Fruit fly (Drosophila melanogaster): ENCODE data around the gene CtIP.

Gene CtIP

DNA sequence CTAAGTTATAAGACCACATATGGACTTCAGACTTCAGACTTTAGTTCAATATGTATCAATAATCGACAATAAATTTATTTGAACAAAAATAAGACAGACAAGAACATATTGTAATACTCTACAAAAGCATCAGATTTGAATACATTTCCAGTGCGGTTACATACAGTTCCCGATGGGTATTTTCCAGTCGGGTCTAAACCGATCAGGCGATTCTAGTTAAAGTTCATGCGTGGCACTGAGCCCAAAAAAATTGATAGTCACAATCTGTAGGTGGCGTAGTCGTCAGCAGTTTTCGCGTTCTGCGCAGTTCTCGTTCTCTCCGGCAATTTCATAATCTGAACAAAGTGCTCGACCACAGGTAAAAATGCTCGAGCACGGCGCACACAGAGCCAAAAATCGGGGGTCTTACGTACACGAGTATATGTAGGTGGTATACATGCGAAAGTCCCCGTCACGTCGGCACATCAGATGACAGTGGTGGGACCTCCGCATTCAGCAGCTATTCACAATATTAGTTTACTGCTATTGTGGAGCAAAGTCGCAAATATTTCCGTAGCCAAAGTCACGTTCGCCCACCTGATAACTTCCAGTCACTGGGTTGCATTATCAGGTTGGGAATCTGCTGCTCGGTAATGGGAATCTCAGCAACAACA, 40.7 kb upstream of the CtIP start (continued):
- TF ChIP-seq emc (GFP tag; optimal IDR thresholded peaks at IDR 0.05) (peak; percentile 56), cato (GFP tag; optimal IDR thresholded peaks at IDR 0.05; ENCODE audit: borderline replicate concordance) (no peak), Chrac-16 (GFP tag; optimal IDR thresholded peaks at IDR 0.05) (peak; percentile 37), CG3995 (GFP tag; optimal IDR thresholded peaks at IDR 0.05) (peak; percentile 95), CG16813 (GFP tag; IDR thresholded peaks at IDR 0.05; ENCODE audit: partially characterized antibody) (no peak), lilli (GFP tag; optimal IDR thresholded peaks at IDR 0.05) (peak; percentile 80), CG7987 (GFP tag; optimal IDR thresholded peaks at IDR 0.05) (peak; percentile 44), Six4 (GFP tag; optimal IDR thresholded peaks at IDR 0.05) (no peak), nerfin-1 (tag; optimal IDR thresholded peaks at IDR 0.05) (no peak), CG33213 (GFP tag; optimal IDR thresholded peaks at IDR 0.05) (no peak), CG5245 (GFP tag; optimal IDR thresholded peaks at IDR 0.05) (no peak), Trl (optimal IDR thresholded peaks at IDR 0.05) (peak in 1 of 2 experiments; percentile 5), Trl (GFP tag; optimal IDR thresholded peaks at IDR 0.05) (no peak), CG10366 (GFP tag; IDR thresholded peaks at IDR 0.05) (peak; percentile 31; the same call in 1 of the 2 replicates), B-H2 (GFP tag; optimal IDR thresholded peaks at IDR 0.05) (peak; percentile 75), dpn (GFP tag; optimal IDR thresholded peaks at IDR 0.05) (peak; percentile 37 to 49), CG31224 (GFP tag; IDR thresholded peaks at IDR 0.05) (no peak), CG10959 (GFP tag; IDR thresholded peaks at IDR 0.05) (no peak), CG15073 (GFP tag; optimal IDR thresholded peaks at IDR 0.05) (peak; percentile 40), Rfx (GFP tag; IDR thresholded peaks at IDR 0.05) (peak; percentile 75), CG2199 (GFP tag; IDR thresholded peaks at IDR 0.05) (peak; percentile 89; the same call in 2 of the 3 replicates), CG8281 (tag; optimal IDR thresholded peaks at IDR 0.05) (peak; percentile 12), pnt (GFP tag; optimal IDR thresholded peaks at IDR 0.05) (no peak), gce (GFP tag; IDR thresholded peaks at IDR 0.05) (no peak; the same call in 2 of the 3 replicates), BtbVII (GFP tag; optimal IDR thresholded peaks at IDR 0.05) (peak; percentile 65), zen2 (GFP tag; IDR thresholded peaks at IDR 0.05; ENCODE audit: partially characterized antibody) (no peak), pita (GFP tag; optimal IDR thresholded peaks at IDR 0.05) (no peak), CG3838 (GFP tag; optimal IDR thresholded peaks at IDR 0.05) (no peak), slou (GFP tag; optimal IDR thresholded peaks at IDR 0.05) (no peak), CG17568 (GFP tag; optimal IDR thresholded peaks at IDR 0.05) (no peak), sisA (GFP tag; IDR thresholded peaks at IDR 0.05) (0 out of 2 replicates have a peak, but pooled peaks have one; percentile 15), shn (GFP tag; optimal IDR thresholded peaks at IDR 0.05) (peak; percentile 29), unpg (GFP tag; optimal IDR thresholded peaks at IDR 0.05) (peak; percentile 26), CG13775 (GFP tag; optimal IDR thresholded peaks at IDR 0.05) (peak; percentile 37), CG14965 (GFP tag; optimal IDR thresholded peaks at IDR 0.05; ENCODE audit: borderline replicate concordance) (no peak), onecut (GFP tag; IDR thresholded peaks at IDR 0.05) (0 out of 2 replicates have a peak, but pooled peaks have one; percentile 12), twi (tag; optimal IDR thresholded peaks at IDR 0.05) (no peak), lbe (GFP tag; optimal IDR thresholded peaks at IDR 0.05) (no peak), Dek (tag; optimal IDR thresholded peaks at IDR 0.05) (peak; percentile 28), ase (GFP tag; IDR thresholded peaks at IDR 0.05) (no peak), Nf-YC (tag; optimal IDR thresholded peaks at IDR 0.05) (peak; percentile 33), kah (GFP tag; optimal IDR thresholded peaks at IDR 0.05) (no peak), nerfin-2 (GFP tag; IDR thresholded peaks at IDR 0.05; ENCODE audit: partially characterized antibody) (no peak), maf-S (GFP tag; optimal IDR thresholded peaks at IDR 0.05) (no peak), unc-4 (GFP tag; IDR thresholded peaks at IDR 0.05; ENCODE audit: partially characterized antibody) (no peak), hkb (optimal IDR thresholded peaks at IDR 0.05) (no peak), hkb (GFP tag; IDR thresholded peaks at IDR 0.05) (no peak), CG10565 (GFP tag; optimal IDR thresholded peaks at IDR 0.05) (no peak), oc (tag; optimal IDR thresholded peaks at IDR 0.05) (no peak), Neu2 (GFP tag; optimal IDR thresholded peaks at IDR 0.05; ENCODE audit: borderline replicate concordance) (no peak)
